Fruit fly (Drosophila melanogaster) Kc167 (cell line): ENCODE results near the gene nan.

ENCODE experiments used
- Myc ChIP-seq: fragments of >200 bp; optimal IDR thresholded peaks from 2 replicates; lab custom pipeline; 2017; ENCODE audit warnings: missing external identifiers
- Sin3A ChIP-seq: fragments of >200 bp; optimal IDR thresholded peaks from 2 replicates; lab custom pipeline; 2018; ENCODE audit warnings: missing external identifiers
- h ChIP-seq: fragments of >200 bp; optimal IDR thresholded peaks from 3 replicates; lab custom pipeline; 2018; ENCODE audit warnings: missing external identifiers
- insv ChIP-seq: fragments of >200 bp; optimal IDR thresholded peaks from 3 replicates; lab custom pipeline; 2018; ENCODE audit warnings: missing external identifiers
- psq ChIP-seq: fragments of >200 bp; optimal IDR thresholded peaks from 2 replicates; lab custom pipeline; 2017; ENCODE audit warnings: missing external identifiers
- ttk ChIP-seq: sonication (Bioruptor generic); optimal IDR thresholded peaks from 2 replicates; lab custom pipeline; 2017; ENCODE audit warnings: missing external identifiers

nan gene

DNA sequence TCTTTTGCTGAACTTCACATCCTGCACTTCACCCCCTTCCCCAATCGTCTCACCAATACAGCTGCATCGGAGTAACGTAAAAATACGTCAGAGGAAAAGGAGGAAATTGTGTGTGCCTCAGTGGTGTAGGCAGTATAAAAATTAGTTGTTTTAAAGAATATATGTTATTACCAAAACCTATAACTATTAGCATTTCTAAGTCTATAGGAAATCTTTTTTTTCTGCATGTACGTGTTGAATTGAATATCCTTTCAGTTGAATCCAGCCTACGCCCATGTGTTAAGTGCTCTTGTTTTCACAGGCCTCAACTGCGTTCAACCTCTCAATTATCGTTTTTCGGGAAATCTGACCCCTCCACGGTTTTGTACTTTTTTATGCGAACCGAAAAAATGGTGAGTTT, 27.5 kb downstream of the nan start:
- TF ChIP-seq h (lab: Kevin White, UChicago) (no peak), insv (lab: Kevin White, UChicago) (no peak), ttk (no peak), psq (lab: Kevin White, UChicago) (no peak), Myc (lab: Kevin White, UChicago) (no peak), Sin3A (lab: Kevin White, UChicago) (no peak)

DNA sequence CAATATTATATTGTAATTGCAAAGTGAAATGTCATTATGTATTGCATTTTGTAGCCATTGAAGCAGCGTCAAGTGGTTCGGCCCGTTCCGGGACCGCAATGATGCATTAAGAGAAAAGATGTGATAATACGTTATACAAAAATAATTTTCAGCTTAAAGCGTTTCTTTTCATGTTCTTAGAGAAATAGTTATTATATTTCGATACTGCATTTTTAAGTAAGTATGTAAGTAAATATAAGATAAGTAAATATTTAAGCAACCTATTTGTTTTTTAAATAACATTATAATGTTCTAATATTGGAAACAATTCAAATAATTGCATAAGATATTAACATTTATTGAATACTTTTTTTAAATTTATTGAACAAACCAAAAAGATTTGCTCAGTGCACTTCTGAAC, 29.0 kb downstream of the nan start:
- no peak for TF ChIP-seq psq (lab: Kevin White, UChicago)
- no peak for TF ChIP-seq h (lab: Kevin White, UChicago)
- no peak for TF ChIP-seq insv (lab: Kevin White, UChicago)
- TF ChIP-seq ttk: no peak
- no peak for TF ChIP-seq Sin3A (lab: Kevin White, UChicago)
- TF ChIP-seq Myc (lab: Kevin White, UChicago): no peak

DNA sequence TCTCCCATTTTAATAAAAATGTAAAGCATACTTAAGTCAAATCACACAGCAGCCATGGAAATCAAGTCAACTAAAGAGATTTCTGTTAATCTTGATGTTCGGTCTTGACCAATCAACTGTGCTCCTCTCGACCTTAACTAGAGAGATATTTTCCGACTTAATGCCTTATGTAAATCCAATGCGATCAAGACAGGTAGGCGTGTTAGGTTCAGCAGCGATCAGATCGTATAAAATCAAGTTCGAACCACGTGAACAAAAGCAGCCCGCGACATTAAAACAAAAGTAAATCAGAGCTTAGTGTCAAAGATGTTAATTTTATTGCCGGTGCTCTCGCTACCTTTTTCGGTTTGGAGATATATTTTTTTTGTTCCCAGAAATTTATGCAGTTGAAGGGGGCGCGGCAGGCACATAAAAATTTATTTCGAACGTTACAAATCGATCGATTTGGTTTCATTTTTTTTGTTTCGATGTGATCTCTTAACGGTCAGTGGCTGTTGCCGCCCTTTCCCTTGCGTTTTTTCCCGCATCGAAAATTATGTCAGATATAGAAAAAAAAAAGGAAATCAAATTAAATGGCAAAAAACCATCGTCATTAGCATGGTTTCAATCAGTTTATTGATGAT, 31.4 kb downstream of the nan start:
- TF ChIP-seq Sin3A (lab: Kevin White, UChicago) (no peak), ttk (no peak), Myc (lab: Kevin White, UChicago) (no peak), psq (lab: Kevin White, UChicago) (no peak), h (lab: Kevin White, UChicago) (no peak), insv (lab: Kevin White, UChicago) (no peak)

DNA sequence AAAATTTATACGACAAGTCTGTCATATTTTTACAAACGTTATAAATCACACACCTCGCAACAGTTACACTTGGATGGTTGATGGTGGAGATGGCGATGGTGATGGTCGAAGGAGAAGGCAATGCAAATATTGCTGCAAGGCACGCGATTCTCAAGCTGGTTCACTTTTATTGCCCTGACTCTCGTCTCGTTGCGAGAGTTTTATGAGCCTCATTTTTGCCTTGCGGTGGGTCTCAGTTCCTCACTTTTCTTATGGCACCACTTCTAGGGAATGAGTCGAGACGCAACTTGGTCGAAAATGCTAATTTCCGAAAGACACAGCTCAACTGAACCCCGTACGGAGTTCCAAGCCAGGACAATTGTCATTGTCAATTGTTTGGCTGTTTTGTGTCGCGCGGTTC, 34.5 kb downstream of the nan start:
- TF ChIP-seq Sin3A (lab: Kevin White, UChicago) (no peak), h (lab: Kevin White, UChicago) (no peak), Myc (lab: Kevin White, UChicago) (no peak), insv (lab: Kevin White, UChicago) (no peak), ttk (no peak), psq (lab: Kevin White, UChicago) (no peak)

DNA sequence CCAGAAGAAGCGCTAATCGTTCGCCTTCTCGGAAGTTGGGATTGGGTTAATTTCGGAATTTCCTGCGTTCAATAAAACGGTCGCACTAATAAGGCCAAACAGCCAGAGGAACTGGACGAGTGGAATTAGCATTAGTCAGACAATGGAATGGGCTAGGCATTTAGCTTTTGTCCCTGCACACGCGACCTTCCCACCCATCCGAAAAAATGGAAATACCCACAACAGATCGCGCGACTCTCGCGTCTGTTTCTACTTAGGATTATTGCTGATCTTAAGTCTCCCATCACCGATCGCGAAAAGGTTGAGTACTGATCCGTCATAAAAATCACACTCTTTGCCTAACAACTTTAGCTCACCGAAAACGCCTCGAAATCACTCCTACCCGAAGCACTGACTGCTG, 35.8 kb downstream of the nan start:
- TF ChIP-seq h (lab: Kevin White, UChicago) (no peak), Myc (lab: Kevin White, UChicago) (no peak), Sin3A (lab: Kevin White, UChicago) (no peak), insv (lab: Kevin White, UChicago) (no peak), ttk (no peak), psq (lab: Kevin White, UChicago) (no peak)

DNA sequence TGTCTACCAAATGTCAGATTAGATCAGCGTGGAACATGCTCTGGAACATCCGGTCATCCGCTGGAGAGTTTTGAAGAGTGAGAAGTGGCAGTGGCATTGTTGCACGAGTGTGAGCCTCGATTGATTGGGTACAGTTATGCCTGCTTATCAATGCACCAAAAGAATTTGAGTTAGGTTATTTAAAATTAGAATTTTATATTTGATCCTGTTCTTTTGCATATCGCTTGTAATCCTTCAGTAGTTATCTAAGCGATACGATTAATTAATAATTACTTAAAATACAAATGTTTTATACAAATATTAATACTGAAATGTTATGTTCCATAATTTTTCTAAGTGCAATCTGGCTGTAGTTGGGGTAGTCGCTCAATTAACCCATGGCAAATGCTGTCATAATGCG, 36.8 kb downstream of the nan start:
- TF ChIP-seq psq (lab: Kevin White, UChicago) (no peak), ttk (no peak), insv (lab: Kevin White, UChicago) (no peak), Myc (lab: Kevin White, UChicago) (no peak), h (lab: Kevin White, UChicago) (no peak), Sin3A (lab: Kevin White, UChicago) (no peak)

DNA sequence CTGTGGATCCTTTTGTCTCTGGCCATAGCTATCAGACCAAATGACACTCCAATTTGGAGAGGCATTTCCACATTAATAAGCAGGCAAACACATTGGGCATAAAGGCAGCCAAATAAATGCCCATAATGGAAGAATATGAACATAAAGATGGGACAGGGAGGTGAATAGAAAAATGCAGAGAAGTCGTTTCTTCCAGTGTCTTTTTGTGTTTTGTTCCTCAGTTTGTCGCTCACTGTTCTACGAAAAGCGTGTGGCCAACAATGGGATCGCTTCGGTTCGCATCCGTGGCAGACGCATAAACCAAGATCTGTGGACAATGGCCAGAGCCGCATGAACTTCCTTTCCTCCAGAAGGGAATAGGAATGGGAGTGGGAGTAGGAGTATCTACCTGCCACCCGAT, 38.0 kb downstream of the nan start:
- TF ChIP-seq Sin3A (lab: Kevin White, UChicago) (no peak), h (lab: Kevin White, UChicago) (no peak), insv (lab: Kevin White, UChicago) (no peak), ttk (no peak), psq (lab: Kevin White, UChicago) (no peak), Myc (lab: Kevin White, UChicago) (no peak)

DNA sequence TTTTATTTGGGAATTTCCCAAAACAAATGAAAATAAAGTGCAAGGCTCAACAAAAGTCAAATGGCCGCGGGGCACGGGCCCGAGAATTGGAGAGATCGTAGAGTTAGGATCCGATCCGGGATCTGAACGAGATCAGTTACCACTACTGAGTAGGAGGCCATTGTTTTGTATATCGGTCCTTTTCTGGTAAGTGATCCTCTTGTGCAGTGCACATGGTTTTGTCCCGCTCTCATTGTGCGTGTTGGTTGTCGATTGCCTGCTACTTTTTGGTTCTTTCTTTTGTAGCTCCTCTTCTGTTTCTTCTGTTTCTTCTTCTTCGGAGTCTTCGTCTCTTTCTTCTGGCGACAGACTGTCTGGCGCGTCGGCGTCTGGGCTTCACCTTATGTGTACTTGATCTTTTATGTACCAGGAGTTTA, 39.3 kb downstream of the nan start:
- TF ChIP-seq ttk: no peak

DNA sequence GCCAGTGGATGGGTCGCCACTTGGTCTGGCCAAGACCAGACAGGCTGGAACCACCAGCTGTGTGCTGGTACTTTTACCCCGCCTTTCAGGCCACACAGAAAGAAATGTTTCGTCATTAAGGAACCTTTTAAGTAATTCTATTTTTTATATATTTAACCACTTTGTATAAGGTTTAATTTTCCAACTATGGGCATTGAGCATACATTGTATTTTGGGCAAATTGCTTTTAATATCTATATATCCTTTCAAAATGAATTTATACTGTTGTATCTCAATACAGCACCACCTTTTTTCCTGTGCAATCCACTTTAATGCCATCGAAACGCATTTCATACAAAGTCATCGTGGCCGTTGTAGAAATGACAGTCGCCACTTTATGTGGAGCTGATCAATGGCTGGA, 43.1 kb downstream of the nan start:
- TF ChIP-seq h (lab: Kevin White, UChicago): no peak
- no peak for TF ChIP-seq Myc (lab: Kevin White, UChicago)
- no peak for TF ChIP-seq ttk
- no peak for TF ChIP-seq Sin3A (lab: Kevin White, UChicago)
- TF ChIP-seq psq (lab: Kevin White, UChicago): no peak

DNA sequence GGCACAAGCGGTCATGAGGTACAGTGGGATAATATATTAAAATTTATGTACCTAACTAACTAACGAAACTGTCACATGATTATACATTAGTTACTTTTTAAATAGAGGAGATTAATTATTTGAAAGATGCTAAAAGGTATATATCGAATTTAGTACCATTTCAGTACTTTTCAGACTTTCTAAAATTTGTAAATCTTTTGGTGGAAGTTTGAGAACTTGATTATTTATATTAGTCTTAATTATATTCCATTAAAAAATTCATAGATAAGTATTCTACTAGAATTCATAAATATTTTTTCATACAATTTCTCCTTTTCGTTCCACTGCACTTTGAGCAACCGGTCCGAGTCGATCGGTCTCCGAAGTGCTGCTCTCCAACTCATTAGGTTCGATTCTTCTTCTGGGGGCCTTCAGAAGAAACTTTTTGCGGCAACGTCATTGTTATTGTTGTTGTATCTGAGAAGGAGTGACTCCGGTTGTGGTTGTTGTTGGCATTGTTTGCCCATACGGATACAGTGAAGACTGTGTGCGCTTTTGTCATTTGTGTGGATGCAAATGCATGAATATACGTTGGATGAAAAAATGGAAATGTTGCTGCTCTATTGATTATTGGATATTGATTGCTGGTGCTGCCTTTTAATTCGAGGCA, 43.7 kb downstream of the nan start:
- TF ChIP-seq Sin3A (lab: Kevin White, UChicago): no peak
- no peak for TF ChIP-seq psq (lab: Kevin White, UChicago)
- TF ChIP-seq insv (lab: Kevin White, UChicago): no peak
- no peak for TF ChIP-seq h (lab: Kevin White, UChicago)
- no peak for TF ChIP-seq ttk
- no peak for TF ChIP-seq Myc (lab: Kevin White, UChicago)
